Fruit fly (Drosophila melanogaster) Kc167 (cell line): Measurements from ENCODE around the gene CG1544.

Experiments used
- Myc ChIP-seq: fragments of >200 bp; optimal IDR thresholded peaks from 2 replicates; lab custom pipeline; 2017; ENCODE audit warnings: missing external identifiers
- h ChIP-seq: fragments of >200 bp; optimal IDR thresholded peaks from 3 replicates; lab custom pipeline; 2018; ENCODE audit warnings: missing external identifiers
- psq ChIP-seq: fragments of >200 bp; optimal IDR thresholded peaks from 2 replicates; lab custom pipeline; 2017; ENCODE audit warnings: missing external identifiers
- ttk ChIP-seq: sonication (Bioruptor generic); optimal IDR thresholded peaks from 2 replicates; lab custom pipeline; 2017; ENCODE audit warnings: missing external identifiers

dm6 chr3R:31210630-31211029 lies 13.9 kb downstream of the CG1544 start, which contains the start of gene chp:
- TF ChIP-seq h (lab: Kevin White, UChicago) (no peak), psq (no peak), Myc (no peak), ttk (no peak)
